Fruit fly (Drosophila melanogaster): ENCODE data around the gene CG43843.

CG43843 gene

dm6 chrX:18479307-18480134 is 19.3 kb upstream of the CG43843 start, which contains the start of gene CG32547:
TSS of gene CG32547 (minus strand) at chrX:18479487.
- TF ChIP-seq Lhr (GFP tag; optimal IDR thresholded peaks at IDR 0.05) (no peak), CG4282 (GFP tag; optimal IDR thresholded peaks at IDR 0.05) (no peak), Deaf1 (tag; optimal IDR thresholded peaks at IDR 0.05) (peak; percentile 66), Dll (GFP tag; IDR thresholded peaks at IDR 0.05; ENCODE audit: partially characterized antibody) (no peak), ato (GFP tag; IDR thresholded peaks at IDR 0.05; ENCODE audit: partially characterized antibody) (no peak), CG34224 (GFP tag; IDR thresholded peaks at IDR 0.05; ENCODE audit: partially characterized antibody) (peak; percentile 51; the same call in 2 of the 3 replicates), Meics (GFP tag; optimal IDR thresholded peaks at IDR 0.05) (peak; percentile 13), Sox102F (GFP tag; optimal IDR thresholded peaks at IDR 0.05) (peak; percentile 7), crol (GFP tag; IDR thresholded peaks at IDR 0.05) (peak; percentile 67), bsh (GFP tag; optimal IDR thresholded peaks at IDR 0.05) (peak in 1 of 2 experiments; percentile 9), scrt (GFP tag; optimal IDR thresholded peaks at IDR 0.05) (peak; percentile 36), CG11504 (tag; optimal IDR thresholded peaks at IDR 0.05) (peak; percentile 21), Xbp1 (GFP tag; optimal IDR thresholded peaks at IDR 0.05) (peak; percentile 18), CG12769 (tag; optimal IDR thresholded peaks at IDR 0.05) (peak; percentile 29), gem (tag; optimal IDR thresholded peaks at IDR 0.05) (peak; percentile 34), Ptx1 (GFP tag; IDR thresholded peaks at IDR 0.05) (0 out of 2 replicates have a peak, but pooled peaks have one; percentile 9), CG7928 (GFP tag; optimal IDR thresholded peaks at IDR 0.05) (peak; percentile 90), CG3847 (GFP tag; IDR thresholded peaks at IDR 0.05) (peak; percentile 25; the same call in 1 of the 2 replicates), E2f1 (GFP tag; IDR thresholded peaks at IDR 0.05) (no peak), CG10267 (tag; optimal IDR thresholded peaks at IDR 0.05) (peak; percentile 5), CG6689 (GFP tag; IDR thresholded peaks at IDR 0.05) (no peak), unc-4 (GFP tag; IDR thresholded peaks at IDR 0.05; ENCODE audit: partially characterized antibody) (peak; percentile 33; the same call in 1 of the 2 replicates), pzg (GFP tag; optimal IDR thresholded peaks at IDR 0.05) (peak; percentile 41), CG4328 (GFP tag; optimal IDR thresholded peaks at IDR 0.05) (no peak), tup (GFP tag; optimal IDR thresholded peaks at IDR 0.05) (no peak), peb (GFP tag; IDR thresholded peaks at IDR 0.05) (no peak), Hr78 (GFP tag; optimal IDR thresholded peaks at IDR 0.05) (peak in 1 of 2 experiments; percentile 14), CG11456 (GFP tag; IDR thresholded peaks at IDR 0.05) (no peak), MBD-R2 (GFP tag; IDR thresholded peaks at IDR 0.05) (peak; percentile 40), CG9437 (GFP tag; optimal IDR thresholded peaks at IDR 0.05) (no peak), vvl (GFP tag; IDR thresholded peaks at IDR 0.05) (peak; percentile 56), Camta (GFP tag; optimal IDR thresholded peaks at IDR 0.05) (no peak), CG10959 (GFP tag; IDR thresholded peaks at IDR 0.05) (0 out of 2 replicates have a peak, but pooled peaks have one; percentile 10), D19B (GFP tag; optimal IDR thresholded peaks at IDR 0.05) (peak; percentile 96), unpg (GFP tag; optimal IDR thresholded peaks at IDR 0.05) (peak; percentile 1), kah (GFP tag; optimal IDR thresholded peaks at IDR 0.05) (no peak), row (GFP tag; IDR thresholded peaks at IDR 0.05) (peak; percentile 77), CG32532 (GFP tag; IDR thresholded peaks at IDR 0.05) (peak; percentile 28; the same call in 1 of the 2 replicates), caup (GFP tag; optimal IDR thresholded peaks at IDR 0.05; ENCODE audit: severe bottlenecking) (no peak), CG12071 (GFP tag; optimal IDR thresholded peaks at IDR 0.05) (peak; percentile 19), CG2120 (GFP tag; optimal IDR thresholded peaks at IDR 0.05) (peak; percentile 5), prd (optimal IDR thresholded peaks at IDR 0.05) (no peak), prd (GFP tag; IDR thresholded peaks at IDR 0.05) (peak; percentile 17; the same call in 1 of the 3 replicates), CG4424 (GFP tag; optimal IDR thresholded peaks at IDR 0.05) (peak; percentile 21), Dip3 (GFP tag; optimal IDR thresholded peaks at IDR 0.05) (no peak), CG9727 (GFP tag; optimal IDR thresholded peaks at IDR 0.05) (no peak), hkb (optimal IDR thresholded peaks at IDR 0.05) (no peak), hkb (GFP tag; IDR thresholded peaks at IDR 0.05) (no peak)
